Fruit fly (Drosophila melanogaster) whole organism, embryonic: Measurements from ENCODE around the gene Mbs.

Experiments used
- ATbp ChIP-seq: fragments of 200-800 bp; sonication (Bioruptor generic); optimal IDR thresholded peaks from 2 replicates; lab custom pipeline; 2017; ENCODE audit warnings: missing biosample characterization, mild to moderate bottlenecking, missing genetic modification characterization, missing genetic modification reagents
- CG10147 ChIP-seq: fragments of 200-800 bp; sonication (Bioruptor generic); optimal IDR thresholded peaks from 2 replicates; lab custom pipeline; 2019; ENCODE audit warnings: missing biosample characterization, mild to moderate bottlenecking, missing genetic modification characterization, moderate library complexity
- CG11085 ChIP-seq: fragments of 200-800 bp; sonication (Bioruptor generic); IDR thresholded peaks from 2 replicates; pipeline ENCODE4 v1.3.6; 2022; ENCODE audit warnings: missing biosample characterization, missing genetic modification characterization
- CG11456 ChIP-seq: fragments of 200-800 bp; sonication (Bioruptor generic); IDR thresholded peaks from 3 replicates; pipeline ENCODE4 v1.3.6; 2022; ENCODE audit warnings: missing biosample characterization, missing genetic modification characterization
- CG11695 ChIP-seq: fragments of 200-800 bp; sonication (Bioruptor generic); IDR thresholded peaks from 3 replicates; pipeline ENCODE4 v1.3.6; 2022; ENCODE audit warnings: missing biosample characterization, missing genetic modification characterization
- CG12104 ChIP-seq: fragments of 200-800 bp; sonication (Bioruptor generic); optimal IDR thresholded peaks from 3 replicates; lab custom pipeline; 2016; ENCODE audit warnings: missing biosample characterization, missing genetic modification characterization
- CG12942 ChIP-seq: fragments of 200-800 bp; sonication (Bioruptor generic); optimal IDR thresholded peaks from 3 replicates; lab custom pipeline; 2016; ENCODE audit warnings: missing biosample characterization, missing genetic modification characterization
- CG14860 ChIP-seq: fragments of 200-800 bp; sonication (Bioruptor generic); IDR thresholded peaks from 3 replicates; pipeline ENCODE4 v1.3.6; 2022; ENCODE audit warnings: missing biosample characterization, missing genetic modification characterization; ENCODE audit not compliant: partially characterized antibody
- CG14965 ChIP-seq: fragments of 200-800 bp; sonication (Bioruptor generic); optimal IDR thresholded peaks from 2 replicates; lab custom pipeline; 2016; ENCODE audit warnings: missing biosample characterization, missing genetic modification characterization, borderline replicate concordance
- CG15269 ChIP-seq: fragments of 200-800 bp; sonication (Bioruptor generic); optimal IDR thresholded peaks from 2 replicates; lab custom pipeline; 2018; ENCODE audit warnings: missing biosample characterization, mild to moderate bottlenecking, missing genetic modification characterization, moderate library complexity
- CG1603 ChIP-seq: fragments of 200-800 bp; sonication (Bioruptor generic); optimal IDR thresholded peaks from 2 replicates; lab custom pipeline; 2019; ENCODE audit warnings: missing biosample characterization, mild to moderate bottlenecking, missing genetic modification characterization, moderate library complexity
- CG17186 ChIP-seq: fragments of 200-800 bp; sonication (Bioruptor generic); optimal IDR thresholded peaks from 3 replicates; lab custom pipeline; 2017; ENCODE audit warnings: missing biosample characterization, missing genetic modification reagents, missing genetic modification characterization
- CG2875 ChIP-seq: fragments of 200-800 bp; sonication (Bioruptor generic); optimal IDR thresholded peaks from 2 replicates; lab custom pipeline; 2017; ENCODE audit warnings: missing biosample characterization, mild to moderate bottlenecking, missing genetic modification characterization, missing genetic modification reagents
- CG3847 ChIP-seq: fragments of 200-800 bp; sonication (Bioruptor generic); IDR thresholded peaks from 2 replicates; pipeline ENCODE4 v1.3.6; 2022; ENCODE audit warnings: missing biosample characterization, missing genetic modification characterization
- CG4282 ChIP-seq: fragments of 200-800 bp; sonication (Bioruptor generic); optimal IDR thresholded peaks from 2 replicates; lab custom pipeline; 2016; ENCODE audit warnings: missing biosample characterization, missing genetic modification characterization
- CG4820 ChIP-seq: fragments of 200-800 bp; sonication (Bioruptor generic); optimal IDR thresholded peaks from 3 replicates; lab custom pipeline; 2016; ENCODE audit warnings: missing biosample characterization, missing genetic modification characterization
- CG6654 ChIP-seq: fragments of 200-800 bp; sonication (Bioruptor generic); optimal IDR thresholded peaks from 2 replicates; lab custom pipeline; 2017; ENCODE audit warnings: missing biosample characterization, mild to moderate bottlenecking, missing genetic modification characterization
- CG6689 ChIP-seq: fragments of 200-800 bp; sonication (Bioruptor generic); IDR thresholded peaks from 2 replicates; pipeline ENCODE4 v1.3.6; 2022; ENCODE audit warnings: missing biosample characterization, missing genetic modification characterization
- CG7839 ChIP-seq: fragments of 200-800 bp; sonication (Bioruptor generic); optimal IDR thresholded peaks from 3 replicates; lab custom pipeline; 2018; ENCODE audit warnings: missing biosample characterization, mild to moderate bottlenecking, missing genetic modification characterization, moderate library complexity
- CG7963 ChIP-seq: fragments of 200-800 bp; sonication (Bioruptor generic); IDR thresholded peaks from 3 replicates; pipeline ENCODE4 v1.3.6; 2022; ENCODE audit warnings: missing biosample characterization, missing genetic modification characterization; ENCODE audit not compliant: partially characterized antibody
- CG7987 ChIP-seq: fragments of 200-800 bp; sonication (Bioruptor generic); optimal IDR thresholded peaks from 2 replicates; lab custom pipeline; 2018; ENCODE audit warnings: missing biosample characterization, mild to moderate bottlenecking, missing genetic modification characterization, moderate library complexity
- E2f1 ChIP-seq: fragments of 200-800 bp; sonication (Bioruptor generic); IDR thresholded peaks from 2 replicates; pipeline ENCODE4 v1.3.6; 2022; ENCODE audit warnings: missing biosample characterization, missing genetic modification characterization
- ERR ChIP-seq: fragments of 200-800 bp; sonication (Bioruptor generic); optimal IDR thresholded peaks from 2 replicates; lab custom pipeline; 2016; ENCODE audit warnings: missing biosample characterization, missing genetic modification characterization
- Ets97D ChIP-seq: fragments of 200-800 bp; sonication (Bioruptor generic); optimal IDR thresholded peaks from 3 replicates; lab custom pipeline; 2016; ENCODE audit warnings: missing biosample characterization, missing genetic modification characterization
- HLH4C ChIP-seq: fragments of 200-800 bp; sonication (Bioruptor generic); IDR thresholded peaks from 3 replicates; pipeline ENCODE4 v1.3.6; 2022; ENCODE audit warnings: missing biosample characterization, missing genetic modification characterization; ENCODE audit not compliant: partially characterized antibody
- Hey ChIP-seq: fragments of 200-800 bp; sonication (Bioruptor generic); optimal IDR thresholded peaks from 3 replicates; lab custom pipeline; 2018; ENCODE audit warnings: missing biosample characterization, mild to moderate bottlenecking, missing genetic modification characterization
- Kr ChIP-seq: fragments of 200-800 bp; sonication (Bioruptor generic); optimal IDR thresholded peaks from 2 replicates; lab custom pipeline; 2017; ENCODE audit warnings: missing biosample characterization, mild to moderate bottlenecking, missing genetic modification characterization
- Lhr ChIP-seq: fragments of 200-800 bp; sonication (Bioruptor generic); optimal IDR thresholded peaks from 3 replicates; lab custom pipeline; 2017; ENCODE audit warnings: mild to moderate bottlenecking, missing biosample characterization, missing genetic modification reagents, missing genetic modification characterization
- Lpt ChIP-seq: fragments of >200 bp; optimal IDR thresholded peaks from 2 replicates; lab custom pipeline; 2018; ENCODE audit warnings: missing biosample characterization, missing genetic modification characterization
- Med ChIP-seq: fragments of 200-800 bp; sonication (Bioruptor generic); peaks from one replicate; lab custom pipeline; 2016; ENCODE audit warnings: missing biosample characterization, missing genetic modification characterization, mild to moderate bottlenecking, inconsistent platforms, moderate library complexity
- Meics ChIP-seq: fragments of 200-800 bp; sonication (Bioruptor generic); optimal IDR thresholded peaks from 2 replicates; lab custom pipeline; 2017; ENCODE audit warnings: missing biosample characterization, mild to moderate bottlenecking, missing genetic modification characterization
- Myb ChIP-seq: fragments of 200-800 bp; sonication (Bioruptor generic); optimal IDR thresholded peaks from 2 replicates; lab custom pipeline; 2016; ENCODE audit warnings: missing biosample characterization, missing genetic modification characterization
- Nf-YA ChIP-seq: fragments of 200-800 bp; sonication (Bioruptor generic); IDR thresholded peaks from 2 replicates; pipeline ENCODE4 v1.3.6; 2022; ENCODE audit warnings: missing biosample characterization, missing genetic modification characterization
- NfI ChIP-seq: fragments of 200-800 bp; sonication (Bioruptor generic); optimal IDR thresholded peaks from 3 replicates; lab custom pipeline; 2018; ENCODE audit warnings: missing biosample characterization, mild to moderate bottlenecking, missing genetic modification characterization, moderate library complexity
- Pdp1 ChIP-seq, 2 experiments: fragments of 200-800 bp; sonication (Bioruptor generic); optimal IDR thresholded peaks; 3 replicates each; lab custom pipeline; 2016; ENCODE audit warnings: missing biosample characterization in 2 of 2, missing genetic modification characterization in 2 of 2, mild to moderate bottlenecking in 1 of 2, moderate library complexity in 1 of 2
- Ptx1 ChIP-seq: fragments of 200-800 bp; sonication (Bioruptor generic); IDR thresholded peaks from 2 replicates; pipeline ENCODE4 v1.3.6; 2022; ENCODE audit warnings: missing biosample characterization, missing genetic modification characterization
- Sox100B ChIP-seq: fragments of 200-800 bp; sonication (Bioruptor generic); optimal IDR thresholded peaks from 3 replicates; lab custom pipeline; 2018; ENCODE audit warnings: missing biosample characterization, mild to moderate bottlenecking, missing genetic modification characterization
- amos ChIP-seq: fragments of 200-800 bp; sonication (Bioruptor generic); IDR thresholded peaks from 2 replicates; pipeline ENCODE4 v1.3.6; 2022; ENCODE audit warnings: missing biosample characterization, missing genetic modification characterization; ENCODE audit not compliant: partially characterized antibody
- chif ChIP-seq, 2 experiments: fragments of 200-800 bp; sonication (Bioruptor generic); optimal IDR thresholded peaks; 3 replicates each; lab custom pipeline; 2016; ENCODE audit warnings: missing biosample characterization in 2 of 2, missing genetic modification characterization in 2 of 2
- ems ChIP-seq: fragments of 200-800 bp; sonication (Bioruptor generic); optimal IDR thresholded peaks from 3 replicates; lab custom pipeline; 2016; ENCODE audit warnings: missing biosample characterization, missing genetic modification characterization
- esg ChIP-seq: fragments of 200-800 bp; sonication (Bioruptor generic); conservative IDR thresholded peaks from 2 replicates; pipeline ENCODE4 v1.3.6; 2022; ENCODE audit warnings: missing biosample characterization, missing genetic modification characterization
- exex ChIP-seq: fragments of 200-800 bp; sonication (Bioruptor generic); optimal IDR thresholded peaks from 4 replicates; lab custom pipeline; 2018; ENCODE audit warnings: missing biosample characterization, mild to moderate bottlenecking, missing genetic modification characterization, moderate library complexity
- ind ChIP-seq: fragments of 200-800 bp; sonication (Bioruptor generic); optimal IDR thresholded peaks from 3 replicates; lab custom pipeline; 2016; ENCODE audit warnings: missing biosample characterization, missing genetic modification characterization
- pita ChIP-seq: fragments of 200-800 bp; sonication (Bioruptor generic); optimal IDR thresholded peaks from 2 replicates; lab custom pipeline; 2017; ENCODE audit warnings: missing biosample characterization, mild to moderate bottlenecking, missing genetic modification characterization
- psq ChIP-seq: fragments of 200-800 bp; sonication (Bioruptor generic); optimal IDR thresholded peaks from 2 replicates; lab custom pipeline; 2017; ENCODE audit warnings: missing biosample characterization, missing genetic modification characterization
- sens ChIP-seq: fragments of 200-800 bp; sonication (Bioruptor generic); peaks from one replicate; lab custom pipeline; 2016; ENCODE audit warnings: missing biosample characterization, missing genetic modification characterization
- slbo ChIP-seq: fragments of 200-800 bp; sonication (Bioruptor generic); IDR thresholded peaks from 2 replicates; pipeline ENCODE4 v1.3.6; 2022; ENCODE audit warnings: missing biosample characterization, missing genetic modification characterization
- sna ChIP-seq: fragments of 200-800 bp; sonication (Bioruptor generic); IDR thresholded peaks from 2 replicates; pipeline ENCODE4 v1.3.6; 2022; ENCODE audit warnings: missing biosample characterization, missing genetic modification characterization; ENCODE audit not compliant: partially characterized antibody
- tio ChIP-seq: fragments of 200-800 bp; sonication (Bioruptor generic); optimal IDR thresholded peaks from 2 replicates; lab custom pipeline; 2017; ENCODE audit warnings: missing biosample characterization, missing genetic modification characterization, inconsistent platforms
- toy ChIP-seq: fragments of 200-800 bp; sonication (Bioruptor generic); IDR thresholded peaks from 2 replicates; pipeline ENCODE4 v1.3.6; 2022; ENCODE audit warnings: missing biosample characterization, missing genetic modification characterization

Mbs gene

dm6 chr3L:16021064-16021683 is 30.6 kb upstream of the Mbs start (continued):
- TF ChIP-seq CG12104 (GFP tag; lab: Kevin White, UChicago) (no peak), CG10147 (no peak), chif (GFP tag; optimal IDR thresholded peaks at IDR 0.05; lab: Kevin White, UChicago) (peak; percentile 35 to 82), ind (GFP tag; lab: Kevin White, UChicago) (peak; percentile 22), Ptx1 (GFP tag; lab: Robert Waterston, UW) (no peak), CG7963 (GFP tag; lab: Robert Waterston, UW) (no peak), CG17186 (GFP tag; lab: Kevin White, UChicago) (no peak), NfI (peak; percentile 5), Pdp1 (GFP tag; optimal IDR thresholded peaks at IDR 0.05; lab: Kevin White, UChicago) (peak; percentile 39 to 73), E2f1 (GFP tag; lab: Robert Waterston, UW) (peak; percentile 42; the same call in 1 of the 2 replicates), Hey (no peak), sna (GFP tag; lab: Robert Waterston, UW) (no peak), CG7987 (no peak), CG4820 (peak; percentile 70), CG2875 (GFP tag; lab: Kevin White, UChicago) (no peak), CG15269 (tag; lab: Kevin White, UChicago) (no peak), CG1603 (tag; lab: Kevin White, UChicago) (peak; percentile 87), pita (GFP tag; lab: Kevin White, UChicago) (no peak), CG14965 (GFP tag; lab: Kevin White, UChicago) (no peak), Lpt (GFP tag; lab: Kevin White, UChicago) (no peak), HLH4C (GFP tag; lab: Robert Waterston, UW) (no peak), Myb (no peak), Sox100B (GFP tag; lab: Kevin White, UChicago) (peak; percentile 29), tio (peak; percentile 50), Lhr (GFP tag; lab: Kevin White, UChicago) (no peak), ERR (no peak), esg (GFP tag; lab: Robert Waterston, UW) (peak; percentile 29; the same call in 1 of the 2 replicates), exex (tag; lab: Kevin White, UChicago) (no peak), CG12942 (peak; percentile 20), Med (peak; percentile 80), ems (no peak), CG11085 (GFP tag; lab: Robert Waterston, UW) (no peak), slbo (no peak), CG4282 (GFP tag; lab: Kevin White, UChicago) (no peak), amos (GFP tag; lab: Robert Waterston, UW) (no peak), toy (GFP tag; lab: Robert Waterston, UW) (no peak), CG6689 (GFP tag; lab: Robert Waterston, UW) (peak; percentile 53; the same call in 1 of the 2 replicates), ATbp (GFP tag; lab: Kevin White, UChicago) (peak; percentile 18), Nf-YA (GFP tag; lab: Robert Waterston, UW) (no peak), Meics (GFP tag; lab: Kevin White, UChicago) (no peak), CG3847 (no peak), CG11695 (GFP tag; lab: Robert Waterston, UW) (no peak), Kr (GFP tag; lab: Kevin White, UChicago) (peak; percentile 54), sens (GFP tag; lab: Kevin White, UChicago) (peak; percentile 93), CG14860 (GFP tag; lab: Robert Waterston, UW) (no peak), Ets97D (GFP tag; lab: Kevin White, UChicago) (no peak), psq (GFP tag; lab: Kevin White, UChicago) (no peak), CG7839 (tag; lab: Kevin White, UChicago) (peak; percentile 57), CG11456 (no peak), CG6654 (GFP tag; lab: Kevin White, UChicago) (no peak)
